Worm (Caenorhabditis elegans) whole organism, L1 larva: ENCODE data around the gene F46F5.14.
A peak's percentile ranks its signal among the peaks of the same experiment; 100 is the strongest.

Experiments used
- C04F5.9 ChIP-seq: sonication (generic microtip); optimal IDR thresholded peaks from 2 replicates; lab custom pipeline; 2016; ENCODE audit warnings: missing genetic modification characterization, missing compliant biosample characterization
- C16A3.4 ChIP-seq: fragments of 150-350 bp; optimal IDR thresholded peaks from 2 replicates; lab custom pipeline; 2014; ENCODE audit warnings: missing biosample characterization, missing genetic modification characterization
- F16B12.6 ChIP-seq: fragments of 150-350 bp; optimal IDR thresholded peaks from 2 replicates; lab custom pipeline; 2014; ENCODE audit warnings: missing biosample characterization, missing genetic modification characterization
- Y116A8C.19 ChIP-seq: sonication (generic microtip); optimal IDR thresholded peaks from 2 replicates; lab custom pipeline; 2016; ENCODE audit warnings: missing compliant biosample characterization, missing genetic modification characterization, borderline replicate concordance
- aly-2 ChIP-seq: fragments of 150-350 bp; optimal IDR thresholded peaks from 2 replicates; lab custom pipeline; 2014; ENCODE audit warnings: missing biosample characterization, missing genetic modification characterization
- ceh-63 ChIP-seq: fragments of 200-800 bp; sonication (Bioruptor generic); optimal IDR thresholded peaks from 2 replicates; lab custom pipeline; 2018; ENCODE audit warnings: mild to moderate bottlenecking, missing genetic modification characterization, missing compliant biosample characterization
- ceh-82 ChIP-seq, 3 experiments: fragments of 150-350 bp in 1 of 3; sonication (generic microtip) in 2 of 3; optimal IDR thresholded peaks; 2 replicates each; lab custom pipeline; 2014 to 2017; ENCODE audit warnings: missing biosample characterization in 3 of 3, missing genetic modification characterization in 3 of 3
- ceh-88 ChIP-seq: fragments of 200-800 bp; sonication (Bioruptor generic); IDR thresholded peaks from 2 replicates; pipeline ENCODE4 v1.3.6; 2022; ENCODE audit warnings: missing genetic modification characterization, missing compliant biosample characterization
- ces-1 ChIP-seq: fragments of 150-350 bp; optimal IDR thresholded peaks from 2 replicates; lab custom pipeline; 2014; ENCODE audit warnings: missing biosample characterization, missing genetic modification reagents, missing genetic modification characterization
- dpl-1 ChIP-seq, 3 experiments: fragments of 150-350 bp in 2 of 3; sonication (generic microtip) in 1 of 3; optimal IDR thresholded peaks; 2 replicates each; lab custom pipeline; 2014 to 2017; ENCODE audit warnings: missing biosample characterization in 3 of 3, missing genetic modification characterization in 3 of 3, missing genetic modification reagents in 3 of 3
- efl-1 ChIP-seq, 4 experiments: fragments of 150-350 bp; optimal IDR thresholded peaks in 3 of 4; peaks in 1 of 4; 1 replicate in 1 of 4; 2 replicates in 3 of 4; lab custom pipeline; 2014; ENCODE audit warnings: missing biosample characterization in 2 of 4, missing genetic modification characterization in 2 of 4, missing genetic modification reagents in 2 of 4
- efl-3 ChIP-seq: fragments of 200-800 bp; sonication (Bioruptor generic); optimal IDR thresholded peaks from 2 replicates; lab custom pipeline; 2018; ENCODE audit warnings: mild to moderate bottlenecking, missing genetic modification characterization, missing compliant biosample characterization
- egl-13 ChIP-seq: sonication (generic microtip); optimal IDR thresholded peaks from 2 replicates; lab custom pipeline; 2016; ENCODE audit warnings: missing genotype, missing genetic modification reagents, missing genetic modification characterization, missing compliant biosample characterization
- elt-2 ChIP-seq: sonication (generic microtip); optimal IDR thresholded peaks from 2 replicates; lab custom pipeline; 2016; ENCODE audit warnings: missing genetic modification characterization, mild to moderate bottlenecking, inconsistent platforms, missing compliant biosample characterization, missing genetic modification reagents
- elt-3 ChIP-seq, 6 experiments: fragments of 150-350 bp in 1 of 6; sonication (generic microtip); optimal IDR thresholded peaks; 2 replicates each; lab custom pipeline; 2017 to 2018; ENCODE audit warnings: missing biosample characterization in 6 of 6, missing genetic modification characterization in 6 of 6, inconsistent platforms in 1 of 6
- hlh-4 ChIP-seq: sonication (generic microtip); optimal IDR thresholded peaks from 2 replicates; lab custom pipeline; 2016; ENCODE audit warnings: mild to moderate bottlenecking, missing genetic modification characterization, missing compliant biosample characterization
- lin-13 ChIP-seq: fragments of 150-350 bp; optimal IDR thresholded peaks from 2 replicates; lab custom pipeline; 2014; ENCODE audit warnings: missing biosample characterization, missing genetic modification reagents, missing genetic modification characterization
- lin-14 ChIP-seq: fragments of 200-800 bp; sonication (Bioruptor generic); optimal IDR thresholded peaks from 2 replicates; lab custom pipeline; 2018; ENCODE audit warnings: mild to moderate bottlenecking, missing genetic modification characterization, moderate library complexity, missing compliant biosample characterization
- lin-35 ChIP-seq, 2 experiments: fragments of 150-350 bp; optimal IDR thresholded peaks; 2 replicates each; lab custom pipeline; 2014; ENCODE audit warnings: missing biosample characterization in 2 of 2, missing genetic modification characterization in 2 of 2, missing genetic modification reagents in 2 of 2
- lsy-2 ChIP-seq, 2 experiments: fragments of 150-350 bp; optimal IDR thresholded peaks; 2 replicates each; lab custom pipeline; 2014; ENCODE audit warnings: missing biosample characterization in 2 of 2, missing genetic modification characterization in 2 of 2
- mab-9 ChIP-seq: fragments of 200-800 bp; sonication (Bioruptor generic); IDR thresholded peaks from 2 replicates; pipeline ENCODE4 v1.3.6; 2022; ENCODE audit warnings: missing genetic modification reagents, missing genetic modification characterization, missing compliant biosample characterization
- nhr-12 ChIP-seq: sonication (generic microtip); optimal IDR thresholded peaks from 2 replicates; lab custom pipeline; 2017; ENCODE audit warnings: missing biosample characterization, missing genetic modification characterization
- nhr-19 ChIP-seq: fragments of 200-800 bp; sonication (Bioruptor generic); conservative IDR thresholded peaks from 2 replicates; pipeline ENCODE4 v1.3.6; 2022; ENCODE audit warnings: missing genetic modification characterization, missing compliant biosample characterization
- nhr-237 ChIP-seq: fragments of 150-350 bp; optimal IDR thresholded peaks from 2 replicates; lab custom pipeline; 2014; ENCODE audit warnings: missing biosample characterization, missing genetic modification characterization
- nhr-28 ChIP-seq: fragments of 150-350 bp; optimal IDR thresholded peaks from 2 replicates; lab custom pipeline; 2014; ENCODE audit warnings: missing biosample characterization, missing genetic modification characterization
- nhr-77 ChIP-seq: fragments of 150-350 bp; optimal IDR thresholded peaks from 2 replicates; lab custom pipeline; 2014; ENCODE audit warnings: missing biosample characterization, missing genetic modification characterization
- nhr-84 ChIP-seq: sonication (generic microtip); optimal IDR thresholded peaks from 2 replicates; lab custom pipeline; 2017; ENCODE audit warnings: missing biosample characterization, missing genetic modification characterization
- nhr-85 ChIP-seq: sonication (generic microtip); peaks from one replicate; lab custom pipeline; 2016; ENCODE audit warnings: missing genetic modification characterization, inconsistent platforms, missing compliant biosample characterization
- pax-3 ChIP-seq: fragments of 200-800 bp; sonication (Bioruptor generic); optimal IDR thresholded peaks from 2 replicates; lab custom pipeline; 2018; ENCODE audit warnings: mild to moderate bottlenecking, missing genetic modification characterization, moderate library complexity, missing compliant biosample characterization
- snu-23 ChIP-seq: sonication (generic microtip); optimal IDR thresholded peaks from 2 replicates; lab custom pipeline; 2016; ENCODE audit warnings: missing genetic modification characterization, missing compliant biosample characterization
- sptf-1 ChIP-seq: fragments of 150-350 bp; optimal IDR thresholded peaks from 2 replicates; lab custom pipeline; 2014; ENCODE audit warnings: missing biosample characterization, missing genetic modification characterization
- sup-37 ChIP-seq: fragments of 200-800 bp; sonication (Bioruptor generic); optimal IDR thresholded peaks from 2 replicates; lab custom pipeline; 2018; ENCODE audit warnings: mild to moderate bottlenecking, missing genetic modification characterization, missing compliant biosample characterization
- unc-130 ChIP-seq: fragments of 150-350 bp; optimal IDR thresholded peaks from 2 replicates; lab custom pipeline; 2017; ENCODE audit warnings: missing biosample characterization, missing genetic modification characterization, inconsistent platforms
- unc-86 ChIP-seq: sonication (generic microtip); optimal IDR thresholded peaks from 2 replicates; lab custom pipeline; 2016; ENCODE audit warnings: missing genetic modification characterization, missing compliant biosample characterization
- vab-15 ChIP-seq: sonication (generic microtip); optimal IDR thresholded peaks from 2 replicates; lab custom pipeline; 2017; ENCODE audit warnings: missing genotype, mild to moderate bottlenecking, missing genetic modification characterization, missing compliant biosample characterization
- ztf-11 ChIP-seq, 2 experiments: sonication (generic microtip); optimal IDR thresholded peaks; 2 replicates each; lab custom pipeline; 2016 to 2017; ENCODE audit warnings: missing genetic modification characterization in 2 of 2, missing biosample characterization in 1 of 2, missing compliant biosample characterization in 1 of 2
- ztf-4 ChIP-seq: fragments of 150-350 bp; optimal IDR thresholded peaks from 2 replicates; lab custom pipeline; 2014; ENCODE audit warnings: missing biosample characterization, missing genetic modification characterization

The F46F5.14 gene

ce11 chrII:799700-800099 lies at the start of gene F46F5.14:
Gene F46F5.14 (plus strand): TSS chrII:800000.
- TF ChIP-seq vab-15 (tag; lab: Kevin White, UChicago) (no peak), C16A3.4 (no peak), F16B12.6 (tag; lab: Kevin White, UChicago) (no peak)

ce11 chrII:750155-750554 lies 49.6 kb upstream of the F46F5.14 start, which contains the start of gene snt-6:
Gene snt-6 (minus strand): TSS chrII:750212.
- TF ChIP-seq unc-130 (tag; lab: Kevin White, UChicago): no peak
- TF ChIP-seq lin-14 (GFP tag; lab: Kevin White, UChicago): no peak
- no peak for TF ChIP-seq nhr-77 (tag; lab: Kevin White, UChicago)
- no peak for TF ChIP-seq nhr-85 (tag; lab: Kevin White, UChicago)

ce11 chrII:751850-752249 lies 48.0 kb upstream of the F46F5.14 start:
- TF ChIP-seq sptf-1 (tag; lab: Kevin White, UChicago) (no peak), elt-3 (tag; optimal IDR thresholded peaks at IDR 0.05; lab: Kevin White, UChicago) (no peak), lin-14 (GFP tag; lab: Kevin White, UChicago) (no peak), aly-2 (no peak), efl-3 (no peak), sup-37 (no peak), hlh-4 (no peak), efl-1 (optimal IDR thresholded peaks at IDR 0.05; lab: Kevin White, UChicago) (no peak), efl-1 (GFP tag; optimal IDR thresholded peaks at IDR 0.05 in 1 of 2; lab: Kevin White, UChicago) (peak in 1 of 2 experiments; percentile 66), Y116A8C.19 (tag; lab: Kevin White, UChicago) (no peak)

ce11 chrII:753469-753868 lies 46.3 kb upstream of the F46F5.14 start:
- TF ChIP-seq lin-13 (GFP tag; lab: Kevin White, UChicago): no peak
- no peak for TF ChIP-seq nhr-85 (tag; lab: Kevin White, UChicago)
- no peak for TF ChIP-seq elt-2 (tag; lab: Kevin White, UChicago)
- TF ChIP-seq lsy-2 (tag; optimal IDR thresholded peaks at IDR 0.05; lab: Kevin White, UChicago): no peak
- TF ChIP-seq nhr-19: no peak
- TF ChIP-seq dpl-1 (GFP tag; optimal IDR thresholded peaks at IDR 0.05; lab: Kevin White, UChicago): no peak

- no peak for TF ChIP-seq nhr-84 (tag; lab: Kevin White, UChicago)
- no peak for TF ChIP-seq nhr-237 (tag; lab: Kevin White, UChicago)
- no peak for TF ChIP-seq ces-1
- TF ChIP-seq ceh-82 (tag; optimal IDR thresholded peaks at IDR 0.05; lab: Kevin White, UChicago): no peak
- TF ChIP-seq unc-86 (tag; lab: Kevin White, UChicago): no peak
Measured at ce11 chrII:754971-755370, 44.8 kb upstream of the F46F5.14 start.

- TF ChIP-seq ceh-63 (GFP tag; lab: Kevin White, UChicago): no peak
- TF ChIP-seq snu-23 (GFP tag; lab: Kevin White, UChicago): no peak
- no peak for TF ChIP-seq nhr-12
- no peak for TF ChIP-seq lin-35 (GFP tag; optimal IDR thresholded peaks at IDR 0.05; lab: Kevin White, UChicago)
- TF ChIP-seq C04F5.9: no peak
- TF ChIP-seq ztf-4 (tag; lab: Kevin White, UChicago): no peak
- no peak for TF ChIP-seq aly-2
- no peak for TF ChIP-seq pax-3 (tag; lab: Kevin White, UChicago)
- TF ChIP-seq egl-13 (tag; lab: Kevin White, UChicago): no peak
- no peak for TF ChIP-seq ceh-88 (GFP tag; lab: Robert Waterston, UW)
- TF ChIP-seq ztf-11 (tag; optimal IDR thresholded peaks at IDR 0.05; lab: Kevin White, UChicago): no peak
- TF ChIP-seq lin-13 (GFP tag; lab: Kevin White, UChicago): no peak
- TF ChIP-seq mab-9 (GFP tag; lab: Robert Waterston, UW): no peak
- TF ChIP-seq nhr-28: no peak
Measured at ce11 chrII:756161-756560, 43.6 kb upstream of the F46F5.14 start.
